Worm (Caenorhabditis elegans) whole organism, young adult: Measurements from ENCODE around the gene acc-1.

ENCODE experiments used
- C06A6.2 ChIP-seq: fragments of 200-800 bp; sonication (Bioruptor generic); conservative IDR thresholded peaks from 2 replicates; pipeline ENCODE4 v1.3.6; 2022; ENCODE audit warnings: missing genetic modification characterization, missing compliant biosample characterization
- ama-1 ChIP-seq, 3 experiments: fragments of 150-350 bp in 1 of 3; sonication (generic microtip) in 2 of 3; optimal IDR thresholded peaks; 2 replicates each; lab custom pipeline; 2014 to 2018; ENCODE audit warnings: missing biosample characterization in 2 of 3, missing genetic modification characterization in 2 of 3, missing genetic modification reagents in 2 of 3
- attf-6 ChIP-seq: fragments of 200-800 bp; sonication (Bioruptor generic); IDR thresholded peaks from 2 replicates; pipeline ENCODE4 v1.3.6; 2022; ENCODE audit warnings: missing genetic modification reagents, missing genetic modification characterization, missing compliant biosample characterization
- ceh-40 ChIP-seq: fragments of 200-800 bp; sonication (Bioruptor generic); IDR thresholded peaks from 2 replicates; pipeline ENCODE4 v1.3.6; 2022; ENCODE audit warnings: missing genetic modification characterization, missing compliant biosample characterization
- ceh-79 ChIP-seq: sonication (generic microtip); optimal IDR thresholded peaks from 2 replicates; lab custom pipeline; 2017; ENCODE audit warnings: mild to moderate bottlenecking, missing genetic modification characterization, missing compliant biosample characterization
- dox-1 ChIP-seq: fragments of 200-800 bp; sonication (Bioruptor generic); IDR thresholded peaks from 2 replicates; pipeline ENCODE4 v1.3.6; 2022; ENCODE audit warnings: missing genetic modification reagents, missing genetic modification characterization, missing compliant biosample characterization
- dpl-1 ChIP-seq: fragments of 150-350 bp; optimal IDR thresholded peaks from 2 replicates; lab custom pipeline; 2014; ENCODE audit warnings: missing biosample characterization, missing genetic modification reagents, missing genetic modification characterization
- let-526 ChIP-seq: fragments of 200-800 bp; sonication (Bioruptor generic); IDR thresholded peaks from 2 replicates; pipeline ENCODE4 v1.3.6; 2022; ENCODE audit warnings: missing genetic modification reagents, missing genetic modification characterization, missing compliant biosample characterization
- lsl-1 ChIP-seq: fragments of 200-800 bp; sonication (Bioruptor generic); optimal IDR thresholded peaks from 2 replicates; lab custom pipeline; 2018; ENCODE audit warnings: mild to moderate bottlenecking, missing genetic modification characterization, moderate library complexity, missing compliant biosample characterization
- lsy-27 ChIP-seq: sonication (generic microtip); optimal IDR thresholded peaks from 2 replicates; lab custom pipeline; 2017; ENCODE audit warnings: missing genetic modification characterization, mild to moderate bottlenecking, missing compliant biosample characterization, antibody characterized with exemption, missing genotype, borderline replicate concordance; ENCODE audit not compliant: insufficient read depth
- mes-4 ChIP-seq: sonication (generic microtip); optimal IDR thresholded peaks from 2 replicates; lab custom pipeline; 2016; ENCODE audit warnings: missing genotype, missing genetic modification characterization, missing compliant biosample characterization
- tbp1 ChIP-seq: fragments of 200-800 bp; sonication (Bioruptor generic); optimal IDR thresholded peaks from 2 replicates; lab custom pipeline; 2018; ENCODE audit warnings: mild to moderate bottlenecking, missing genetic modification characterization, missing compliant biosample characterization

ce11 chrIV:9683433-9683832 is 25.6 kb downstream of the acc-1 start, which contains the start of the genes htas-1 and ZK1251.3:
- TF ChIP-seq attf-6 (GFP tag; lab: Robert Waterston, UW), result no peak
- TF ChIP-seq mes-4, result no peak
- TF ChIP-seq tbp1 (GFP tag; lab: Kevin White, UChicago), result no peak
- no peak for TF ChIP-seq C06A6.2 (GFP tag; lab: Robert Waterston, UW)
- no peak for TF ChIP-seq ama-1 (optimal IDR thresholded peaks at IDR 0.05; lab: Kevin White, UChicago)
- TF ChIP-seq ama-1 (GFP tag; optimal IDR thresholded peaks at IDR 0.05; lab: Kevin White, UChicago), result no peak
- no peak for TF ChIP-seq lsl-1 (GFP tag; lab: Kevin White, UChicago)
- no peak for TF ChIP-seq lsy-27 (tag; lab: Kevin White, UChicago)
- no peak for TF ChIP-seq dox-1 (GFP tag; lab: Robert Waterston, UW)
- TF ChIP-seq ceh-40 (GFP tag; lab: Robert Waterston, UW), result no peak
- TF ChIP-seq let-526 (GFP tag; lab: Robert Waterston, UW), result no peak
- no peak for TF ChIP-seq dpl-1 (GFP tag; lab: Kevin White, UChicago)
- no peak for TF ChIP-seq ceh-79
